Worm (Caenorhabditis elegans) whole organism, midembryonic: ENCODE data around the gene rpl-23.

ENCODE experiments used
- T22C8.4 ChIP-seq: fragments of 200-800 bp; sonication (Bioruptor generic); IDR thresholded peaks from 2 replicates; pipeline ENCODE4 v1.3.6; 2022; ENCODE audit warnings: missing genetic modification characterization, missing compliant biosample characterization
- cog-1 ChIP-seq: sonication (generic microtip); optimal IDR thresholded peaks from 2 replicates; lab custom pipeline; 2016; ENCODE audit warnings: missing genetic modification characterization, missing compliant biosample characterization
- flt-1 ChIP-seq: fragments of 200-800 bp; sonication (Bioruptor generic); IDR thresholded peaks from 2 replicates; pipeline ENCODE4 v1.3.6; 2022; ENCODE audit warnings: missing genetic modification characterization, missing compliant biosample characterization
- klf-2 ChIP-seq: fragments of 200-800 bp; sonication (Bioruptor generic); conservative IDR thresholded peaks from 2 replicates; pipeline ENCODE4 v1.3.6; 2022; ENCODE audit warnings: missing genetic modification reagents, missing genetic modification characterization, missing compliant biosample characterization
- med-1 ChIP-seq: sonication (generic microtip); optimal IDR thresholded peaks from 2 replicates; lab custom pipeline; 2017; ENCODE audit warnings: missing genetic modification characterization, mild to moderate bottlenecking, missing compliant biosample characterization, antibody characterized with exemption, missing genetic modification reagents; ENCODE audit not compliant: insufficient read depth
- ref-1 ChIP-seq: fragments of 200-800 bp; sonication (Bioruptor generic); conservative IDR thresholded peaks from 2 replicates; pipeline ENCODE4 v1.3.6; 2022; ENCODE audit warnings: missing genetic modification reagents, missing genetic modification characterization, missing compliant biosample characterization
- tab-1 ChIP-seq: fragments of 200-800 bp; sonication (Bioruptor generic); IDR thresholded peaks from 2 replicates; pipeline ENCODE4 v1.3.6; 2022; ENCODE audit warnings: missing genetic modification characterization, missing compliant biosample characterization
- ztf-23 ChIP-seq: fragments of 200-800 bp; sonication (Bioruptor generic); IDR thresholded peaks from 2 replicates; pipeline ENCODE4 v1.3.6; 2022; ENCODE audit warnings: missing genetic modification reagents, missing genetic modification characterization, missing compliant biosample characterization
- ztf-29 ChIP-seq: fragments of 200-800 bp; sonication (Bioruptor generic); IDR thresholded peaks from 2 replicates; pipeline ENCODE4 v1.3.6; 2022; ENCODE audit warnings: missing genetic modification reagents, missing genetic modification characterization, missing compliant biosample characterization

- no peak for TF ChIP-seq ztf-23 (GFP tag; lab: Robert Waterston, UW)
- TF ChIP-seq T22C8.4 (GFP tag; lab: Robert Waterston, UW) = no peak
- TF ChIP-seq ref-1 (GFP tag; lab: Robert Waterston, UW) = no peak
- TF ChIP-seq cog-1 (tag; lab: Kevin White, UChicago) = no peak
- no peak for TF ChIP-seq flt-1 (GFP tag; lab: Robert Waterston, UW)
- TF ChIP-seq klf-2 (GFP tag; lab: Robert Waterston, UW) = no peak
- no peak for TF ChIP-seq tab-1 (GFP tag; lab: Robert Waterston, UW)
- TF ChIP-seq med-1 (GFP tag; lab: Kevin White, UChicago) = no peak
- TF ChIP-seq ztf-29 (GFP tag; lab: Robert Waterston, UW) = no peak
These were observed 16.6 kb upstream of the rpl-23 start, which contains the start of gene wrm-1 for ce11 chrIII:5722550-5722949.
